Worm (Caenorhabditis elegans) whole organism, late embryonic: ENCODE measurements around the gene mac-1.

ENCODE experiments used
- C08G9.2 ChIP-seq: sonication (generic microtip); optimal IDR thresholded peaks from 2 replicates; lab custom pipeline; 2016; ENCODE audit warnings: mild to moderate bottlenecking, missing genetic modification characterization, moderate library complexity, missing compliant biosample characterization
- C38D4.7 ChIP-seq: fragments of 200-800 bp; sonication (Bioruptor generic); optimal IDR thresholded peaks from 2 replicates; lab custom pipeline; 2018; ENCODE audit warnings: mild to moderate bottlenecking, missing genetic modification characterization, moderate library complexity, missing compliant biosample characterization
- K02D7.2 ChIP-seq: sonication (generic microtip); optimal IDR thresholded peaks from 2 replicates; lab custom pipeline; 2017; ENCODE audit warnings: mild to moderate bottlenecking, missing genetic modification characterization, missing compliant biosample characterization
- K09A11.1 ChIP-seq: sonication (generic microtip); optimal IDR thresholded peaks from 2 replicates; lab custom pipeline; 2017; ENCODE audit warnings: antibody characterized with exemption, mild to moderate bottlenecking, missing genetic modification characterization, missing compliant biosample characterization; ENCODE audit not compliant: insufficient read depth
- T23F11.4 ChIP-seq: fragments of 200-800 bp; sonication (Bioruptor generic); optimal IDR thresholded peaks from 2 replicates; lab custom pipeline; 2018; ENCODE audit warnings: mild to moderate bottlenecking, missing genetic modification characterization, missing compliant biosample characterization
- Y22D7AL.16 ChIP-seq: sonication (generic microtip); optimal IDR thresholded peaks from 2 replicates; lab custom pipeline; 2016; ENCODE audit warnings: missing genetic modification characterization, missing compliant biosample characterization
- ahr-1 ChIP-seq: sonication (generic microtip); optimal IDR thresholded peaks from 2 replicates; lab custom pipeline; 2016; ENCODE audit warnings: missing genetic modification characterization, missing compliant biosample characterization
- ama-1 ChIP-seq: fragments of 150-350 bp; optimal IDR thresholded peaks from 2 replicates; lab custom pipeline; 2014
- ceh-14 ChIP-seq: sonication (generic microtip); optimal IDR thresholded peaks from 2 replicates; lab custom pipeline; 2016; ENCODE audit warnings: missing genotype, missing genetic modification characterization, missing compliant biosample characterization
- ceh-2 ChIP-seq: sonication (generic microtip); optimal IDR thresholded peaks from 2 replicates; lab custom pipeline; 2016; ENCODE audit warnings: missing genotype, missing genetic modification characterization, missing compliant biosample characterization
- ceh-24 ChIP-seq: sonication (generic microtip); optimal IDR thresholded peaks from 2 replicates; lab custom pipeline; 2016; ENCODE audit warnings: mild to moderate bottlenecking, missing genetic modification characterization, missing compliant biosample characterization
- ceh-30 ChIP-seq: fragments of 150-350 bp; optimal IDR thresholded peaks from 2 replicates; lab custom pipeline; 2014; ENCODE audit warnings: missing biosample characterization, missing genetic modification characterization
- ceh-34 ChIP-seq: sonication (generic microtip); optimal IDR thresholded peaks from 2 replicates; lab custom pipeline; 2016; ENCODE audit warnings: mild to moderate bottlenecking, missing genetic modification characterization, missing compliant biosample characterization
- ceh-48 ChIP-seq: sonication (generic microtip); optimal IDR thresholded peaks from 2 replicates; lab custom pipeline; 2016; ENCODE audit warnings: missing genetic modification characterization, inconsistent platforms, missing compliant biosample characterization
- ceh-9 ChIP-seq: sonication (generic microtip); optimal IDR thresholded peaks from 2 replicates; lab custom pipeline; 2016; ENCODE audit warnings: mild to moderate bottlenecking, missing genetic modification characterization, inconsistent platforms, missing compliant biosample characterization
- dve-1 ChIP-seq: sonication (generic microtip); optimal IDR thresholded peaks from 2 replicates; lab custom pipeline; 2017; ENCODE audit warnings: antibody characterized with exemption, mild to moderate bottlenecking, missing genetic modification characterization, missing compliant biosample characterization
- elt-4 ChIP-seq: sonication (generic microtip); optimal IDR thresholded peaks from 2 replicates; lab custom pipeline; 2016; ENCODE audit warnings: missing genetic modification characterization, missing compliant biosample characterization
- ets-4 ChIP-seq: sonication (generic microtip); optimal IDR thresholded peaks from 2 replicates; lab custom pipeline; 2016; ENCODE audit warnings: missing genetic modification characterization, missing compliant biosample characterization
- eyg-1 ChIP-seq: sonication (generic microtip); optimal IDR thresholded peaks from 2 replicates; lab custom pipeline; 2016; ENCODE audit warnings: missing genotype, missing genetic modification characterization, missing compliant biosample characterization
- fax-1 ChIP-seq: sonication (generic microtip); optimal IDR thresholded peaks from 2 replicates; lab custom pipeline; 2016; ENCODE audit warnings: missing genotype, missing genetic modification characterization, missing compliant biosample characterization
- fkh-10 ChIP-seq: fragments of 150-350 bp; optimal IDR thresholded peaks from 2 replicates; lab custom pipeline; 2014; ENCODE audit warnings: missing biosample characterization, missing genetic modification reagents, missing genetic modification characterization
- gmeb-2 ChIP-seq: sonication (generic microtip); optimal IDR thresholded peaks from 2 replicates; lab custom pipeline; 2016; ENCODE audit warnings: missing genetic modification characterization, inconsistent platforms, missing compliant biosample characterization
- lim-6 ChIP-seq: sonication (generic microtip); optimal IDR thresholded peaks from 2 replicates; lab custom pipeline; 2016; ENCODE audit warnings: missing genetic modification characterization, missing compliant biosample characterization
- lin-11 ChIP-seq: fragments of 200-800 bp; sonication (Bioruptor generic); optimal IDR thresholded peaks from 2 replicates; lab custom pipeline; 2018; ENCODE audit warnings: mild to moderate bottlenecking, missing genetic modification characterization, missing compliant biosample characterization
- mec-3 ChIP-seq: sonication (generic microtip); optimal IDR thresholded peaks from 2 replicates; lab custom pipeline; 2016; ENCODE audit warnings: borderline replicate concordance, missing genetic modification characterization, missing compliant biosample characterization
- nfya-1 ChIP-seq: sonication (generic microtip); optimal IDR thresholded peaks from 2 replicates; lab custom pipeline; 2017; ENCODE audit warnings: missing genetic modification characterization, mild to moderate bottlenecking, missing compliant biosample characterization, antibody characterized with exemption, moderate library complexity
- nhr-11 ChIP-seq: fragments of 150-350 bp; optimal IDR thresholded peaks from 2 replicates; lab custom pipeline; 2014; ENCODE audit warnings: missing biosample characterization, missing genetic modification characterization
- nhr-232 ChIP-seq: sonication (generic microtip); optimal IDR thresholded peaks from 2 replicates; lab custom pipeline; 2016; ENCODE audit warnings: missing genetic modification characterization, missing compliant biosample characterization
- odd-2 ChIP-seq: sonication (generic microtip); optimal IDR thresholded peaks from 2 replicates; lab custom pipeline; 2017; ENCODE audit warnings: antibody characterized with exemption, mild to moderate bottlenecking, missing genetic modification characterization, missing compliant biosample characterization
- pat-9 ChIP-seq: fragments of 200-800 bp; sonication (Bioruptor generic); optimal IDR thresholded peaks from 2 replicates; lab custom pipeline; 2018; ENCODE audit warnings: mild to moderate bottlenecking, missing genetic modification characterization, moderate library complexity, missing compliant biosample characterization
- pha-4 ChIP-seq: fragments of 150-350 bp; optimal IDR thresholded peaks from 2 replicates; lab custom pipeline; 2018; ENCODE audit warnings: missing biosample characterization, missing genetic modification reagents, missing genetic modification characterization
- pros-1 ChIP-seq: fragments of 150-350 bp; optimal IDR thresholded peaks from 2 replicates; lab custom pipeline; 2014; ENCODE audit warnings: missing biosample characterization, missing genetic modification reagents, missing genetic modification characterization
- ref-2 ChIP-seq: sonication (generic microtip); optimal IDR thresholded peaks from 2 replicates; lab custom pipeline; 2016; ENCODE audit warnings: missing genetic modification characterization, missing compliant biosample characterization
- rnt-1 ChIP-seq: sonication (generic microtip); optimal IDR thresholded peaks from 2 replicates; lab custom pipeline; 2016; ENCODE audit warnings: missing genetic modification characterization, missing compliant biosample characterization
- tbx-7 ChIP-seq: sonication (generic microtip); optimal IDR thresholded peaks from 2 replicates; lab custom pipeline; 2016; ENCODE audit warnings: missing genotype, missing genetic modification characterization, missing compliant biosample characterization
- unc-42 ChIP-seq: sonication (generic microtip); optimal IDR thresholded peaks from 2 replicates; lab custom pipeline; 2016; ENCODE audit warnings: missing genotype, missing genetic modification characterization, missing compliant biosample characterization
- zip-5 ChIP-seq: sonication (generic microtip); optimal IDR thresholded peaks from 2 replicates; lab custom pipeline; 2016; ENCODE audit warnings: missing genetic modification characterization, missing compliant biosample characterization
- ztf-16 ChIP-seq: sonication (generic microtip); optimal IDR thresholded peaks from 2 replicates; lab custom pipeline; 2017; ENCODE audit warnings: missing genetic modification characterization, missing compliant biosample characterization

mac-1 gene

ce11 chrII:13334966-13335698, 14.4 kb upstream of the mac-1 start (continued):
- no peak for TF ChIP-seq Y22D7AL.16
- peak; percentile 15 for TF ChIP-seq gmeb-2 (tag; lab: Kevin White, UChicago)
- peak; percentile 51 for TF ChIP-seq pat-9
- peak; percentile 49 for TF ChIP-seq eyg-1 (tag; lab: Kevin White, UChicago)
- TF ChIP-seq ceh-2 (tag; lab: Kevin White, UChicago): peak; percentile 56
- peak; percentile 97 for TF ChIP-seq pros-1
- TF ChIP-seq mec-3 (tag; lab: Kevin White, UChicago): no peak
- peak; percentile 85 for TF ChIP-seq rnt-1 (tag; lab: Kevin White, UChicago)
- TF ChIP-seq K02D7.2 (tag; lab: Kevin White, UChicago): no peak
- TF ChIP-seq ceh-9 (tag; lab: Kevin White, UChicago): no peak
- peak; percentile 19 for TF ChIP-seq lin-11
- no peak for TF ChIP-seq elt-4 (tag; lab: Kevin White, UChicago)
- TF ChIP-seq C38D4.7: no peak
- peak; percentile 94 for TF ChIP-seq ceh-34 (tag; lab: Kevin White, UChicago)
- peak; percentile 50 for TF ChIP-seq K09A11.1 (tag; lab: Kevin White, UChicago)
- peak; percentile 75 for TF ChIP-seq T23F11.4
- no peak for TF ChIP-seq nhr-232 (tag; lab: Kevin White, UChicago)

- TF ChIP-seq zip-5 (tag; lab: Kevin White, UChicago) (no peak), unc-42 (tag; lab: Kevin White, UChicago) (peak; percentile 52), pha-4 (tag; lab: Kevin White, UChicago) (no peak)
Observed at ce11 chrII:13333103-13333764, 12.5 kb upstream of the mac-1 start.

- TF ChIP-seq ets-4 (tag; lab: Kevin White, UChicago) (no peak), nhr-232 (tag; lab: Kevin White, UChicago) (no peak), ceh-48 (tag; lab: Kevin White, UChicago) (no peak), T23F11.4 (no peak), nfya-1 (no peak), ceh-24 (tag; lab: Kevin White, UChicago) (no peak), ceh-14 (no peak), pat-9 (no peak), tbx-7 (tag; lab: Kevin White, UChicago) (no peak), C08G9.2 (tag; lab: Kevin White, UChicago) (no peak), dve-1 (tag; lab: Kevin White, UChicago) (no peak), ref-2 (no peak), odd-2 (tag; lab: Kevin White, UChicago) (no peak), fkh-10 (no peak)
Observed at ce11 chrII:13330359-13330758, 9.6 kb upstream of the mac-1 start, which contains the start of gene sam-10. Gene sam-10 (minus strand): TSS chrII:13330525.

- TF ChIP-seq ets-4 (tag; lab: Kevin White, UChicago): no peak
- TF ChIP-seq lim-6 (tag; lab: Kevin White, UChicago): no peak
- TF ChIP-seq nhr-11 (tag; lab: Kevin White, UChicago): no peak
- TF ChIP-seq pat-9: no peak
- no peak for TF ChIP-seq elt-4 (tag; lab: Kevin White, UChicago)
- TF ChIP-seq K02D7.2 (tag; lab: Kevin White, UChicago): no peak
- no peak for TF ChIP-seq ztf-16 (tag; lab: Kevin White, UChicago)
- no peak for TF ChIP-seq fax-1 (tag; lab: Kevin White, UChicago)
- TF ChIP-seq ceh-24 (tag; lab: Kevin White, UChicago): no peak
- TF ChIP-seq ceh-34 (tag; lab: Kevin White, UChicago): no peak
- no peak for TF ChIP-seq zip-5 (tag; lab: Kevin White, UChicago)
- TF ChIP-seq ahr-1 (tag; lab: Kevin White, UChicago): no peak
- TF ChIP-seq C08G9.2 (tag; lab: Kevin White, UChicago): no peak
- no peak for TF ChIP-seq eyg-1 (tag; lab: Kevin White, UChicago)
- no peak for TF ChIP-seq dve-1 (tag; lab: Kevin White, UChicago)
- TF ChIP-seq ceh-30 (tag; lab: Kevin White, UChicago): no peak
- TF ChIP-seq ama-1 (lab: Kevin White, UChicago): no peak
- TF ChIP-seq gmeb-2 (tag; lab: Kevin White, UChicago): no peak
- TF ChIP-seq pros-1: no peak
Observed at ce11 chrII:13326478-13326877, 5.8 kb upstream of the mac-1 start.
